In the genomic region with DNA sequence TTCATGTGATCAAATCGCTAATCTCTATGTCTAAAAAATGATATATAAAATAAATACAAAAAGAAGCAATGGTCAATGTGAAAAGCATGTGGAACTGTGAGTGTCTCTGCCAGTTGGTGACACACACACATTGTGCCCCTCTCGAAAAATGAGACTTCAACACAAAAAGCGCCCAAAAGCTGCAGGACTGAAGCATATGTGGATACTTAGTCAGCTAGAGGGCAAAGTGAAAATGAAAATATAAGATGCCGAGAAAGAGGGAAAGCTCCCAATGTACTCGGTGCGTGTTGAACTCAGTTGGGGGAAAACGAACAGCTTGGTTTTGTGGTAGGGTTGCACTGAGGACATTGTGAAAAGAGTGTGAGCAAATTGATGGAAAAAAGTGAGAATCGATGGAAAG, we compare ENCODE assay signal across 5 worm cellular contexts.
TF ChIP-seq lines count a peak whose summit lies in the region.

No protein-coding gene starts in this region.

TF ChIP-seq in whole organism, L1 larva, 84 proteins besides CTCF, POLR2A, EP300 and RAD21 (continued from another document and continues in another):
- TF ChIP-seq grh-1 (GFP tag; IDR thresholded peaks at IDR 0.05; lab: Robert Waterston, UW) (no peak), lsy-2 (tag; optimal IDR thresholded peaks at IDR 0.05; lab: Kevin White, UChicago) (peak; percentile 48 to 68), ceh-90 (tag; optimal IDR thresholded peaks at IDR 0.05; lab: Kevin White, UChicago) (no peak), irx-1 (tag; optimal IDR thresholded peaks at IDR 0.05; lab: Kevin White, UChicago) (peak; percentile 39), dsc-1 (tag; optimal IDR thresholded peaks at IDR 0.05; lab: Kevin White, UChicago) (peak; percentile 75), snpc-4 (tag; optimal IDR thresholded peaks at IDR 0.05; lab: Kevin White, UChicago) (no peak), xbp-1 (tag; optimal IDR thresholded peaks at IDR 0.05; lab: Kevin White, UChicago) (peak; percentile 35), nhr-20 (tag; optimal IDR thresholded peaks at IDR 0.05; lab: Kevin White, UChicago) (peak; percentile 71), nhr-47 (tag; optimal IDR thresholded peaks at IDR 0.05; lab: Kevin White, UChicago) (peak; percentile 63), hlh-17 (GFP tag; optimal IDR thresholded peaks at IDR 0.05; lab: Kevin White, UChicago; ENCODE audit: borderline replicate concordance) (no peak), lin-14 (GFP tag; optimal IDR thresholded peaks at IDR 0.05; lab: Kevin White, UChicago) (peak; percentile 96), mab-9 (GFP tag; IDR thresholded peaks at IDR 0.05; lab: Robert Waterston, UW) (0 out of 2 replicates have a peak, but pooled peaks have one; percentile 17), aha-1 (tag; optimal IDR thresholded peaks at IDR 0.05; lab: Kevin White, UChicago) (no peak), vab-15 (tag; optimal IDR thresholded peaks at IDR 0.05; lab: Kevin White, UChicago) (no peak), nhr-12 (tag; optimal IDR thresholded peaks at IDR 0.05; lab: Kevin White, UChicago) (no peak), egl-27 (tag; optimal IDR thresholded peaks at IDR 0.05; lab: Kevin White, UChicago) (peak; percentile 5 to 72), mef-2 (tag; optimal IDR thresholded peaks at IDR 0.05; lab: Kevin White, UChicago) (peak; percentile 21), isw-1 (GFP tag; IDR thresholded peaks at IDR 0.05; lab: Robert Waterston, UW) (no peak), fkh-10 (GFP tag; optimal IDR thresholded peaks at IDR 0.05; lab: Kevin White, UChicago) (peak; percentile 71), sptf-1 (tag; optimal IDR thresholded peaks at IDR 0.05; lab: Kevin White, UChicago) (no peak), ceh-63 (GFP tag; optimal IDR thresholded peaks at IDR 0.05; lab: Kevin White, UChicago) (no peak), hpl-2 (GFP tag; optimal IDR thresholded peaks at IDR 0.05; lab: Kevin White, UChicago) (no peak), nhr-71 (tag; optimal IDR thresholded peaks at IDR 0.05; lab: Kevin White, UChicago) (peak; percentile 88), nhr-85 (tag; lab: Kevin White, UChicago) (no peak), egl-13 (tag; optimal IDR thresholded peaks at IDR 0.05; lab: Kevin White, UChicago) (peak; percentile 28), fos-1 (tag; optimal IDR thresholded peaks at IDR 0.05; lab: Kevin White, UChicago) (peak; percentile 14)

TF ChIP-seq in whole organism, L2 larva, 48 proteins besides CTCF, POLR2A, EP300 and RAD21 (continued from another document):
- TF ChIP-seq egl-27 (tag; optimal IDR thresholded peaks at IDR 0.05; lab: Kevin White, UChicago) (peak; percentile 71), mdl-1 (tag; optimal IDR thresholded peaks at IDR 0.05; lab: Kevin White, UChicago) (peak; percentile 49 to 62), sem-4 (tag; optimal IDR thresholded peaks at IDR 0.05; lab: Kevin White, UChicago) (peak; percentile 53), skn-1 (tag; optimal IDR thresholded peaks at IDR 0.05; lab: Kevin White, UChicago) (no peak), snpc-4 (tag; optimal IDR thresholded peaks at IDR 0.05; lab: Kevin White, UChicago) (peak; percentile 3), ztf-1 (GFP tag; conservative IDR thresholded peaks at IDR 0.05; lab: Robert Waterston, UW) (no peak), C34F6.9 (tag; optimal IDR thresholded peaks at IDR 0.05; lab: Kevin White, UChicago) (peak; percentile 60), zag-1 (tag; optimal IDR thresholded peaks at IDR 0.05; lab: Kevin White, UChicago) (peak; percentile 67), sma-9 (GFP tag; optimal IDR thresholded peaks at IDR 0.05; lab: Kevin White, UChicago) (peak; percentile 100), sma-9 (tag; optimal IDR thresholded peaks at IDR 0.05; lab: Kevin White, UChicago) (peak; percentile 86), nhr-10 (tag; optimal IDR thresholded peaks at IDR 0.05; lab: Kevin White, UChicago) (no peak), F13H6.1 (tag; optimal IDR thresholded peaks at IDR 0.05; lab: Kevin White, UChicago) (peak; percentile 89), elt-1 (tag; optimal IDR thresholded peaks at IDR 0.05; lab: Kevin White, UChicago) (no peak), nhr-21 (tag; optimal IDR thresholded peaks at IDR 0.05; lab: Kevin White, UChicago) (peak; percentile 24)

TF ChIP-seq in whole organism, L3 larva, 47 proteins besides CTCF, POLR2A, EP300 and RAD21 (continued from another document):
- TF ChIP-seq lin-39 (tag; optimal IDR thresholded peaks at IDR 0.05; lab: Kevin White, UChicago) = peak; percentile 65

TF ChIP-seq in whole organism, L4 larva, 104 proteins besides CTCF, POLR2A, EP300 and RAD21 (continued from another document):
- TF ChIP-seq lin-29 (GFP tag; IDR thresholded peaks at IDR 0.05; lab: Robert Waterston, UW) (no peak), mxl-2 (GFP tag; conservative IDR thresholded peaks at IDR 0.05; lab: Robert Waterston, UW) (peak; percentile 85), F37D6.2 (tag; optimal IDR thresholded peaks at IDR 0.05; lab: Kevin White, UChicago) (peak; percentile 55), ctbp-1 (GFP tag; IDR thresholded peaks at IDR 0.05; lab: Robert Waterston, UW) (peak; percentile 36; the same call in 1 of the 2 replicates), dmd-6 (GFP tag; IDR thresholded peaks at IDR 0.05; lab: Robert Waterston, UW) (peak; percentile 77), madf-9 (GFP tag; conservative IDR thresholded peaks at IDR 0.05; lab: Robert Waterston, UW) (0 out of 2 replicates have a peak, but pooled peaks have one; percentile 11), dve-1 (tag; optimal IDR thresholded peaks at IDR 0.05; lab: Kevin White, UChicago; ENCODE audit: insufficient read depth) (peak; percentile 12), hlh-11 (tag; optimal IDR thresholded peaks at IDR 0.05; lab: Kevin White, UChicago) (peak; percentile 85), mes-2 (tag; optimal IDR thresholded peaks at IDR 0.05; lab: Kevin White, UChicago; ENCODE audit: poor library complexity, severe bottlenecking) (peak; percentile 31), nhr-11 (tag; optimal IDR thresholded peaks at IDR 0.05; lab: Kevin White, UChicago) (peak; percentile 55), lin-38 (GFP tag; IDR thresholded peaks at IDR 0.05; lab: Robert Waterston, UW) (0 out of 2 replicates have a peak, but pooled peaks have one; percentile 10), hlh-30 (tag; optimal IDR thresholded peaks at IDR 0.05; lab: Kevin White, UChicago; ENCODE audit: insufficient read depth) (peak; percentile 62), egl-43 (GFP tag; IDR thresholded peaks at IDR 0.05; lab: Robert Waterston, UW) (no peak), mdl-1 (tag; optimal IDR thresholded peaks at IDR 0.05; lab: Kevin White, UChicago) (peak in 1 of 2 experiments; percentile 53), mep-1 (tag; optimal IDR thresholded peaks at IDR 0.05; lab: Kevin White, UChicago) (peak; percentile 69), ceh-44 (GFP tag; IDR thresholded peaks at IDR 0.05; lab: Robert Waterston, UW) (no peak), F49E8.2 (tag; optimal IDR thresholded peaks at IDR 0.05; lab: Kevin White, UChicago; ENCODE audit: borderline replicate concordance) (no peak), mdt-29 (GFP tag; IDR thresholded peaks at IDR 0.05; lab: Robert Waterston, UW) (no peak), nhr-48 (tag; optimal IDR thresholded peaks at IDR 0.05; lab: Kevin White, UChicago) (peak; percentile 98), nhr-237 (tag; optimal IDR thresholded peaks at IDR 0.05; lab: Kevin White, UChicago) (no peak), ZK337.2 (GFP tag; IDR thresholded peaks at IDR 0.05; lab: Robert Waterston, UW) (no peak), F26F4.8 (GFP tag; conservative IDR thresholded peaks at IDR 0.05; lab: Robert Waterston, UW) (no peak), rbr-2 (tag; optimal IDR thresholded peaks at IDR 0.05; lab: Kevin White, UChicago) (peak; percentile 66), ceh-20 (GFP tag; IDR thresholded peaks at IDR 0.05; lab: Robert Waterston, UW) (0 out of 2 replicates have a peak, but pooled peaks have one; percentile 63)
TF ChIP-seq in whole organism, L4 larva: peak in this region for 23.

TF ChIP-seq in whole organism, late embryonic, 69 proteins besides CTCF, POLR2A, EP300 and RAD21 (continued from another document):
- TF ChIP-seq tbx-2 (tag; optimal IDR thresholded peaks at IDR 0.05; lab: Kevin White, UChicago) (peak; percentile 10), tbx-7 (tag; optimal IDR thresholded peaks at IDR 0.05; lab: Kevin White, UChicago) (no peak), pha-4 (tag; optimal IDR thresholded peaks at IDR 0.05; lab: Kevin White, UChicago) (no peak), ceh-18 (tag; optimal IDR thresholded peaks at IDR 0.05; lab: Kevin White, UChicago) (peak; percentile 58), ceh-31 (tag; optimal IDR thresholded peaks at IDR 0.05; lab: Kevin White, UChicago) (peak; percentile 41)
